Fruit fly (Drosophila melanogaster) whole organism: ENCODE measurements around the gene Vha68-1.

Experiments used
- CG8478 ChIP-seq: fragments of >200 bp; optimal IDR thresholded peaks from 2 replicates; lab custom pipeline; 2018; ENCODE audit warnings: inconsistent platforms
- EcR ChIP-seq, 2 experiments: fragments of >200 bp; optimal IDR thresholded peaks; 2 replicates each; lab custom pipeline; 2017; ENCODE audit warnings: missing biosample characterization in 2 of 2, missing genetic modification characterization in 2 of 2, missing genetic modification reagents in 2 of 2
- pan ChIP-seq: fragments of >200 bp; optimal IDR thresholded peaks from 2 replicates; lab custom pipeline; 2017
- psq ChIP-seq: fragments of >200 bp; optimal IDR thresholded peaks from 2 replicates; lab custom pipeline; 2017
- usp ChIP-seq: fragments of >200 bp; optimal IDR thresholded peaks from 2 replicates; lab custom pipeline; 2017; ENCODE audit warnings: missing biosample characterization, missing genetic modification characterization, mixed read lengths

DNA sequence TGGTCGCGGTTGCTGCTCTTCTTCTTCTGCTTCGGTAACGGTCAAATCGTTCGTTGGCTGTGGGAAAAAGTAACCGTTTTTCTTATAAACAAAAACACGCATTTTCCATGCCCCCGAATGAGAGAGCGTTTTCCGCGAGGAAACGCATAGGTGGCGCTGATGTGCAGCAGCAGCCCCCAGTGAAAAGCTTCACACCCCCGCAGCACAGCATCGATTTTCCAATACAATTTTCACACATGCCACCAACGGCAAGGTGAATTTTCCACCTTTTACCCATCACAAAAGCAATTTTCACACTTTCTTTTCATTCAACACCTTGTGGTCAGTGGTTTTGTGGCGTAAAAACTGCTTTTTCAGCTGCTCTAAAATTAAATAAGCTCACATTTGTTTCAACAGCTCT, 248 bp downstream of the Vha68-1 start:
- TF ChIP-seq pan (lab: Kevin White, UChicago) = no peak
- no peak for TF ChIP-seq usp
- TF ChIP-seq psq = no peak
- TF ChIP-seq CG8478 = no peak
- TF ChIP-seq EcR (GFP tag; optimal IDR thresholded peaks at IDR 0.05; lab: Kevin White, UChicago) = no peak
